Fruit fly (Drosophila melanogaster) whole organism: ENCODE measurements around the gene fon.

Source experiments
- CG8478 ChIP-seq: fragments of >200 bp; optimal IDR thresholded peaks from 2 replicates; lab custom pipeline; 2018; ENCODE audit warnings: inconsistent platforms
- Dll ChIP-seq: fragments of >200 bp; optimal IDR thresholded peaks from 2 replicates; lab custom pipeline; 2017
- EcR ChIP-seq, 2 experiments: fragments of >200 bp; optimal IDR thresholded peaks; 2 replicates each; lab custom pipeline; 2017; ENCODE audit warnings: missing biosample characterization in 2 of 2, missing genetic modification characterization in 2 of 2, missing genetic modification reagents in 2 of 2
- pan ChIP-seq: fragments of >200 bp; optimal IDR thresholded peaks from 2 replicates; lab custom pipeline; 2017
- psq ChIP-seq: fragments of >200 bp; optimal IDR thresholded peaks from 2 replicates; lab custom pipeline; 2017
- usp ChIP-seq: fragments of >200 bp; optimal IDR thresholded peaks from 2 replicates; lab custom pipeline; 2017; ENCODE audit warnings: missing biosample characterization, missing genetic modification characterization, mixed read lengths

The fon gene

dm6 chr2L:19382353-19382752 lies 3.7 kb downstream of the fon start:
- TF ChIP-seq Dll (lab: Kevin White, UChicago) (no peak), EcR (GFP tag; optimal IDR thresholded peaks at IDR 0.05; lab: Kevin White, UChicago) (no peak), CG8478 (no peak), usp (GFP tag; lab: Kevin White, UChicago) (no peak), pan (lab: Kevin White, UChicago) (no peak), psq (no peak)

DNA sequence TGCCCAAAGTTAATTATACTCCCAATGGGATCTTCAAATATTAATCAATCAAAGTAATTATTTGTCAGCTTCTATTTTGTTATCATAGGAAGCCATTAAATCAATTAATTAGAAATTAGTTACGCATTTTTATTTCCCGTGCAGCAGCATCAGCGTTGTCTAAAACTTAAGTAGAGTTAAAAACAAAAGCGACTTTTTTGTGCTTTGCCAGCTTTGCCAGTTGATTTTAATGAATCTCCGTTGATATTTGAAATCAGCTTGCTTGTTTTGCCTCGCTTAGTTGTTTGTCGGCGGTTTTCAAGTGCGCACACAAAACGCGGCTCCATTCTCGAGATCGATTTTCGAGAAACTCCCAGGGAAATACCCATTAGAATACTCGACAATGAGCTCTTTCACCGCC lies 5.4 kb downstream of the fon start, which contains the start of gene CG17350:
CG17350 (plus strand) TSS at position 301 of the 400 bp plus-strand sequence.
- TF ChIP-seq Dll (lab: Kevin White, UChicago) (no peak), EcR (GFP tag; optimal IDR thresholded peaks at IDR 0.05; lab: Kevin White, UChicago) (no peak), usp (GFP tag; lab: Kevin White, UChicago) (no peak), pan (lab: Kevin White, UChicago) (no peak), CG8478 (no peak), psq (no peak)

DNA sequence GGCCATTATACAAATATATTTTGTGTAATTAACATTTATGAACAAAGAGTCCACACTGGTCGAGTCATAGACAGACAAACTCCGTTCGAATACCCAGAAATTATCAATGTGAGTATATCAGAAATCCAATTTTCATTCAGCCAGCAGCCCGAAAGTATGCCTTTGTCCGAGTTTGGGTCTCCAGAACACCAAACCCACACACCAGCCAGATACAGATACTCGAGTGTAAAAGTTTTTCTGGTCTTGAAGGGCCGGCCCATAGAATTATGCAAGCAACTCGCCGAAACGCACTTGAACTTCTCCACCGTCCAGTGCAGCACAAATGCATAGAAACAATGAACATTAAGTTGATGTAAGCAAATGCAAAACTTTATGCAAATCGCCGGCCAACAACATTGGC lies 7.4 kb downstream of the fon start:
- TF ChIP-seq psq: no peak
- TF ChIP-seq usp (GFP tag; lab: Kevin White, UChicago): no peak
- TF ChIP-seq Dll (lab: Kevin White, UChicago): no peak
- no peak for TF ChIP-seq CG8478
- no peak for TF ChIP-seq EcR (GFP tag; optimal IDR thresholded peaks at IDR 0.05; lab: Kevin White, UChicago)
- TF ChIP-seq pan (lab: Kevin White, UChicago): no peak

DNA sequence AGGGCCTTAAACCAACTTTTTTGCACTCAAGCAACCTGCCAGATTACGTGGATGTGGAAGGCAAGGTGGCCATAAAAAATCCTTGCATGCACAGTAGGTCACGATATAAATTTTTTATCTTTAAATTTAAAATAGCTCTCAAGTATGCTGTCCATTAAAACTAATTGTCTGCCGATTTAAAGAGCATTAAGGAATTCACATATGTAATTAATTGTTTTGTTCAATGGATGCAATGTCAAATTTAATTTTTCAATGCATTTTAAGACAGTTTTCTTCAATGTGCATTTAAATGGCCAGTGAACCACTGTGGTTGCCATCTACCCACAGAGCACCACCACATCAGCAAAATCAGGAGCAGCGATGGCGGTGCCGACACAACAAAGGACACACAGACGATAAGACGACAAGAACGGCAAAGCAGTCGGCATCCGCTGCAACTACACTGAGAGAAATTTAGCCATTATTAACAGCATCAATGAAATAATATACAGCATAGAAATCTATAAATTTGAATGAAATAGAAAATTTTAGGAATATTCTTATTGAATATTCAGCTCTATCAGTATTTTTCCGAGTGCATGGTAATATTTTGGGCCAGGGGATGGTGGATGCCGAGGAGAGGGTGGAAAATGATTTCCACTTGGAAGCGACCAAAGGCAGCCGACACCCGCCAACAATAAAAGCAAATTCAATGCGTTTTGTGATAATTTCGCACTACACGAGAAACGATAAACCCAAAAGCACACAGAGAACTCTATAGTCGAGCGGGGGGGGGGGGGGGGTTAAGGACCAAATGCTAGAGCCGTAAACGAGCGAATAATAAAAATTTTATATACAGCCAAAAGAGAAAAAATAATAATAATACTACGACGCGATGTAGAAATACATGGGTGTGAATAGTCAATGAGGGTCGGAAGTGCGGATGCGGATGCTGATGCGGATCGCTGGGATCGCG lies 8.6 kb downstream of the fon start:
- TF ChIP-seq psq (no peak), usp (GFP tag; lab: Kevin White, UChicago) (no peak), CG8478 (no peak), pan (lab: Kevin White, UChicago) (no peak), Dll (lab: Kevin White, UChicago) (no peak), EcR (GFP tag; optimal IDR thresholded peaks at IDR 0.05; lab: Kevin White, UChicago) (no peak)

DNA sequence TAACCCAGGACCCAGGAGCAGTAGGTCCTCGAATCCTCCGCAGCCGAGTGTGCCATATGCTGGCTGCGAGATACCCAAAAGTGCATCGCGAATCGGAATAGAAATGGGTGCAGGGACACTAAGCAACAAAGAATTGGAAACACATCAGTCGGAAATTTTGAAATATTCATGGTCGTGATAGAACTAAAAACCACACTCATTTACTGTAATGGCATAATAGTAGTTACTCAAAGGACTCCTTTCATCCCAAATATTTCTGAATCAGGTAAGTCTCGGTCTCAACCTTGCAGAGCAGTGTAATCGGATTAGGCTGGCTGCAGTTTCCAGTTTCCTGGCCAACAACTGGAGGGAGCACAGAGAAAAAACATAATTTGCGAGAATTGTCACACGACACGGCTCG lies 9.9 kb downstream of the fon start:
- no peak for TF ChIP-seq psq
- TF ChIP-seq CG8478: no peak
- TF ChIP-seq EcR (GFP tag; optimal IDR thresholded peaks at IDR 0.05; lab: Kevin White, UChicago): no peak
- TF ChIP-seq usp (GFP tag; lab: Kevin White, UChicago): no peak

DNA sequence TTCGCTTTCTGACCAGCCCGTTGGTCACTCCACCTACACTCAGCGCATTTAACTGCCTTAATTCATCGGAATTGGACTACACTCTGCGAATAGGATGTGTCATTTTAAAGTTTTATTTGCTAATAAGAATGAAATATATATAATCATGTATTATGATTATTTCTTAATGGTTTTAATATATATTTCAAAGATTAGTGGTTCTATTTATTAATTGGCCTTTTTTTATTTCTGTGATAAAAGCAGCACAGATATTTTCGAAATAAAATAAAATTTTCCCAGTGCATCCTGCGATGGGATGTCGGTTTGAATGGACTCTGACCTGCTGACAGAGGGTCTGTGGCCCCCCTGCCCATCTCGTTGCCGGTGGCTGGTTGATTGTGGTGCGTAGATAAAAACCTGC lies 12.2 kb downstream of the fon start:
- TF ChIP-seq Dll (lab: Kevin White, UChicago): no peak
- TF ChIP-seq CG8478: no peak
- no peak for TF ChIP-seq usp (GFP tag; lab: Kevin White, UChicago)
- no peak for TF ChIP-seq EcR (GFP tag; optimal IDR thresholded peaks at IDR 0.05; lab: Kevin White, UChicago)
- TF ChIP-seq pan (lab: Kevin White, UChicago): no peak
- no peak for TF ChIP-seq psq

DNA sequence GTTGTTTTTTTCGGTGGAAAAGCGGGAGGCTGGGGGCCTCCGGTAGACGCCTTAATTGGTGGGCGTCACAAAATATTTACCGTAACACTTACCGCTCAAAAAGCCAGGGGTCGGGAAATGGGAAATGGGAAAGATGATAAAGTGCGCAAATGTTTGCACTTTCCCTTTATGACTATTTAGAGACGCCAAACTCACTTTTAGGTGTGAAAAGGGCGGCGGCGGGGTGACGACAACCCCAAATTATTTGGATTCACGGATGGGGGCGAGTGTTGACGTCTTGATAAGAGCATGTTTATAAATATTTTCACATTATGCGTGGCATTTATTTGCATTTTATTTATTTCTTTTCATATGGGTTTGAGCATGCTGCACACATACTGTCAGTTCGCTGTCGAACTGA lies 16.0 kb downstream of the fon start, which contains the start of gene CG17349:
CG17349 (plus strand) TSS at position 400 of the 400 bp plus-strand sequence.
- TF ChIP-seq Dll (lab: Kevin White, UChicago): no peak
- TF ChIP-seq psq: no peak
- no peak for TF ChIP-seq EcR (GFP tag; optimal IDR thresholded peaks at IDR 0.05; lab: Kevin White, UChicago)
- no peak for TF ChIP-seq CG8478
- no peak for TF ChIP-seq usp (GFP tag; lab: Kevin White, UChicago)
- no peak for TF ChIP-seq pan (lab: Kevin White, UChicago)

- TF ChIP-seq EcR (GFP tag; optimal IDR thresholded peaks at IDR 0.05; lab: Kevin White, UChicago) (no peak), pan (lab: Kevin White, UChicago) (no peak), CG8478 (no peak), psq (no peak), usp (GFP tag; lab: Kevin White, UChicago) (no peak)
These were observed 19.3 kb downstream of the fon start for dm6 chr2L:19366730-19367129.

DNA sequence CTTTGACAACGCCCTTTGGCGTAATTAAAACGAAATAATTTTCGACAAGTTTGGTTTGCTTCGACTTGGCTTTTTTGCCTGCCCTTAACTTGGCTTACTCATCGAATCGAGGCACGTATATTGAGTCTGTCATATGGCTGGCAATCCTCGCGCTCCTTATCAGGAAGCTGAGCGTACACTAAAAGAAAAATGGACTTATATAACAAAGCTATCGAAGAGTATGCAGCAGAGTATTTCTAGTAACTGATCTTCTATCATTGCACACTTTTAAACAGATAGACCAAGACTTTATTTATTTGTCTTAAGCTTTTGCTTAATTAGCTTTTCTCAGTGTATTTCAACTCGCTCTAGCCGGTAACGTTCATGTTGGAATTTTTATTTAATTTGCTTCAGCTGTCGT lies 19.7 kb downstream of the fon start:
- TF ChIP-seq usp (GFP tag; lab: Kevin White, UChicago): no peak

DNA sequence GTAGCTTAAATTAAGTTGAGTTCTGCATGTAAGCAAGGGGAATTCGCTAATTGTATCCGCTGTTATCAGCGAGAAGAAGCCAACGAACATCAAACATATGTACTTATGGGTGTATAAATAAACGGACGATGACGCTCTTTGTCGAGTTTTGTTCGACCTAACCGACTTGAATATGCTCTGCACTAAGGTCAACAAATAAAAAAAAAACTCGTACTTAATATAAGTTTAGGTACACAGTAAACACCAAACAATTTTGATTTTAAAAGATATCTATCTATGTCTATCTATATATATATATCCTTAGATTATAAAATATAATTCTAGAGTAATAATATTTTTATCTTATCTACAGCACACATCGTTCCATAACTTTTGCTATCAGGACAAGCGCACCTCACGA lies 21.4 kb downstream of the fon start:
- TF ChIP-seq usp (GFP tag; lab: Kevin White, UChicago): no peak
- TF ChIP-seq psq: no peak
- no peak for TF ChIP-seq CG8478

DNA sequence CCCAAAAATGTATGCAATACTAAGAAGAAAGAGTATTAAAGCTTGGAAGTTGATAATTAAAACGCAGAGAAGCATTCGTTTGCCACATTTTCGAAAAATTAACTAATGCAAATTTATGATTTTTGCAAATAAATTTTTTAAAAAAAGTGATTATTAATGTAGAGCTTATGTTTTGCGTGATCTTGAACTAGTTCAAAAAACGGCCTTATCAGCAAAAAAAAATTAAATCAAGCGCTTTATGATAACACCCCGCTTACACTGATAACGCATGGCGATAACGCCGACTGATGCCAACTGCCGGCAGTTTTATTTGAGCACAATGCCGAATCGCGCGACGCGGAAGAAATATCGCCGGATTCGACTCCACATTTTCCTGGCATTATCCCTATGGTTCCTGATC lies 21.9 kb downstream of the fon start, which contains the start of gene CG13086:
CG13086 (plus strand) TSS at position 301 of the 400 bp plus-strand sequence.
- TF ChIP-seq pan (lab: Kevin White, UChicago) (no peak), psq (no peak), usp (GFP tag; lab: Kevin White, UChicago) (no peak), Dll (lab: Kevin White, UChicago) (no peak), EcR (GFP tag; optimal IDR thresholded peaks at IDR 0.05; lab: Kevin White, UChicago) (no peak), CG8478 (no peak)

dm6 chr2L:19363530-19363929 lies 22.5 kb downstream of the fon start:
- TF ChIP-seq CG8478 (no peak), usp (GFP tag; lab: Kevin White, UChicago) (no peak)
